Fruit fly (Drosophila melanogaster) whole organism, prepupa: ENCODE results near the gene PolD1.

Source experiments
- Blimp-1 ChIP-seq: fragments of 200-800 bp; sonication (Bioruptor generic); optimal IDR thresholded peaks from 3 replicates; lab custom pipeline; 2017; ENCODE audit warnings: missing biosample characterization, missing genetic modification characterization, mild to moderate bottlenecking, moderate library complexity, missing genetic modification reagents
- CG10631 ChIP-seq: fragments of 200-800 bp; sonication (Bioruptor generic); optimal IDR thresholded peaks from 2 replicates; lab custom pipeline; 2016; ENCODE audit warnings: missing biosample characterization, missing genetic modification characterization
- CG10669 ChIP-seq: fragments of 200-800 bp; sonication (Bioruptor generic); optimal IDR thresholded peaks from 3 replicates; lab custom pipeline; 2018; ENCODE audit warnings: missing biosample characterization, mild to moderate bottlenecking, missing genetic modification characterization, moderate library complexity
- CG11294 ChIP-seq: fragments of 200-800 bp; sonication (Bioruptor generic); IDR thresholded peaks from 2 replicates; pipeline ENCODE4 v1.3.6; 2022; ENCODE audit warnings: missing biosample characterization, missing genetic modification characterization
- CG11762 ChIP-seq: fragments of 200-800 bp; sonication (Bioruptor generic); optimal IDR thresholded peaks from 3 replicates; lab custom pipeline; 2016; ENCODE audit warnings: missing biosample characterization, missing genetic modification characterization; ENCODE audit not compliant: insufficient read depth
- CG11902 ChIP-seq: fragments of 200-800 bp; sonication (Bioruptor generic); optimal IDR thresholded peaks from 3 replicates; lab custom pipeline; 2016; ENCODE audit warnings: missing biosample characterization, missing genetic modification characterization
- CG15336 ChIP-seq: fragments of 200-800 bp; sonication (Bioruptor generic); IDR thresholded peaks from 2 replicates; pipeline ENCODE4 v1.3.6; 2022; ENCODE audit warnings: missing biosample characterization, missing genetic modification characterization
- CG1621 ChIP-seq: fragments of 200-800 bp; sonication (Bioruptor generic); optimal IDR thresholded peaks from 3 replicates; lab custom pipeline; 2018; ENCODE audit warnings: missing biosample characterization, mild to moderate bottlenecking, missing genetic modification characterization
- CG16779 ChIP-seq: fragments of 200-800 bp; sonication (Bioruptor generic); optimal IDR thresholded peaks from 3 replicates; lab custom pipeline; 2017; ENCODE audit warnings: missing biosample characterization, mild to moderate bottlenecking, missing genetic modification characterization
- CG3032 ChIP-seq: fragments of 200-800 bp; optimal IDR thresholded peaks from 2 replicates; lab custom pipeline; 2019; ENCODE audit warnings: missing biosample characterization, mild to moderate bottlenecking, missing genetic modification characterization, moderate library complexity
- CG32006 ChIP-seq: fragments of 200-800 bp; sonication (Bioruptor generic); optimal IDR thresholded peaks from 3 replicates; lab custom pipeline; 2017; ENCODE audit warnings: missing biosample characterization, mild to moderate bottlenecking, missing genetic modification characterization
- CG34406 ChIP-seq: fragments of 200-800 bp; sonication (Bioruptor generic); optimal IDR thresholded peaks from 3 replicates; lab custom pipeline; 2016; ENCODE audit warnings: missing biosample characterization, missing genetic modification characterization
- CG3919 ChIP-seq: fragments of 200-800 bp; sonication (Bioruptor generic); optimal IDR thresholded peaks from 3 replicates; lab custom pipeline; 2016; ENCODE audit warnings: missing biosample characterization, missing genetic modification characterization
- CG4318 ChIP-seq: fragments of 200-800 bp; sonication (Bioruptor generic); optimal IDR thresholded peaks from 3 replicates; lab custom pipeline; 2017; ENCODE audit warnings: missing biosample characterization, mild to moderate bottlenecking, missing genetic modification characterization
- CG6792 ChIP-seq: fragments of 200-800 bp; sonication (Bioruptor generic); optimal IDR thresholded peaks from 3 replicates; lab custom pipeline; 2016; ENCODE audit warnings: missing biosample characterization, missing genetic modification characterization
- CG6808 ChIP-seq: fragments of 200-800 bp; sonication (Bioruptor generic); optimal IDR thresholded peaks from 3 replicates; lab custom pipeline; 2017; ENCODE audit warnings: missing biosample characterization, missing genetic modification characterization, mild to moderate bottlenecking, moderate library complexity, missing genetic modification reagents
- CG6854 ChIP-seq: fragments of 200-800 bp; sonication (Bioruptor generic); optimal IDR thresholded peaks from 2 replicates; lab custom pipeline; 2017; ENCODE audit warnings: missing biosample characterization, mild to moderate bottlenecking, missing genetic modification characterization
- CG7368 ChIP-seq: fragments of 200-800 bp; sonication (Bioruptor generic); optimal IDR thresholded peaks from 3 replicates; lab custom pipeline; 2016; ENCODE audit warnings: missing biosample characterization, missing genetic modification characterization
- CG8119 ChIP-seq: fragments of 200-800 bp; sonication (Bioruptor generic); IDR thresholded peaks from 3 replicates; pipeline ENCODE4 v1.3.6; 2022; ENCODE audit warnings: missing biosample characterization, missing genetic modification characterization
- CG8319 ChIP-seq: fragments of 200-800 bp; sonication (Bioruptor generic); optimal IDR thresholded peaks from 3 replicates; lab custom pipeline; 2016; ENCODE audit warnings: missing biosample characterization, missing genetic modification characterization
- CG8632 ChIP-seq: fragments of 200-800 bp; sonication (Bioruptor generic); optimal IDR thresholded peaks from 3 replicates; lab custom pipeline; 2016; ENCODE audit warnings: missing biosample characterization, missing genetic modification characterization
- CG9139 ChIP-seq: fragments of 200-800 bp; sonication (Bioruptor generic); optimal IDR thresholded peaks from 3 replicates; lab custom pipeline; 2017; ENCODE audit warnings: missing biosample characterization, mild to moderate bottlenecking, missing genetic modification characterization
- Eip75B ChIP-seq: fragments of 200-800 bp; sonication (Bioruptor generic); optimal IDR thresholded peaks from 3 replicates; lab custom pipeline; 2016; ENCODE audit warnings: missing biosample characterization, missing genetic modification characterization
- Eip78C ChIP-seq: fragments of 200-800 bp; sonication (Bioruptor generic); peaks from one replicate; lab custom pipeline; 2016; ENCODE audit warnings: missing biosample characterization, missing genetic modification characterization
- Eip93F ChIP-seq: fragments of 200-800 bp; sonication (Bioruptor generic); optimal IDR thresholded peaks from 2 replicates; lab custom pipeline; 2016; ENCODE audit warnings: missing biosample characterization, mild to moderate bottlenecking, missing genetic modification characterization
- Ets21C ChIP-seq: fragments of 200-800 bp; sonication (Bioruptor generic); optimal IDR thresholded peaks from 3 replicates; lab custom pipeline; 2016; ENCODE audit warnings: missing biosample characterization, missing genetic modification characterization
- Ets96B ChIP-seq: fragments of 200-800 bp; optimal IDR thresholded peaks from 2 replicates; lab custom pipeline; 2019; ENCODE audit warnings: missing biosample characterization, mild to moderate bottlenecking, missing genetic modification characterization, moderate library complexity
- Gug ChIP-seq: fragments of 200-800 bp; sonication (Bioruptor generic); IDR thresholded peaks from 2 replicates; pipeline ENCODE4 v1.3.6; 2022; ENCODE audit warnings: missing biosample characterization, missing genetic modification characterization
- Hr38 ChIP-seq: sonication (Bioruptor generic); optimal IDR thresholded peaks from 2 replicates; lab custom pipeline; 2016; ENCODE audit warnings: missing biosample characterization, missing genetic modification characterization
- Hr39 ChIP-seq: fragments of 200-800 bp; sonication (Bioruptor generic); optimal IDR thresholded peaks from 2 replicates; lab custom pipeline; 2016; ENCODE audit warnings: missing biosample characterization, missing genetic modification characterization
- Hr4 ChIP-seq: fragments of 200-800 bp; sonication (Bioruptor generic); optimal IDR thresholded peaks from 3 replicates; lab custom pipeline; 2016; ENCODE audit warnings: missing biosample characterization, missing genetic modification characterization
- Lpt ChIP-seq: fragments of 200-800 bp; sonication (Bioruptor generic); optimal IDR thresholded peaks from 3 replicates; lab custom pipeline; 2016; ENCODE audit warnings: missing biosample characterization, missing genetic modification characterization
- OdsH ChIP-seq: fragments of 200-800 bp; sonication (Bioruptor generic); optimal IDR thresholded peaks from 3 replicates; lab custom pipeline; 2016; ENCODE audit warnings: missing biosample characterization, missing genetic modification characterization
- Smox ChIP-seq: fragments of 200-800 bp; sonication (Bioruptor generic); optimal IDR thresholded peaks from 3 replicates; lab custom pipeline; 2016; ENCODE audit warnings: missing biosample characterization, missing genetic modification characterization
- Sox102F ChIP-seq: fragments of 200-800 bp; sonication (Bioruptor generic); optimal IDR thresholded peaks from 2 replicates; lab custom pipeline; 2016; ENCODE audit warnings: missing biosample characterization, mild to moderate bottlenecking, missing genetic modification characterization
- Sox15 ChIP-seq: fragments of 200-800 bp; sonication (Bioruptor generic); optimal IDR thresholded peaks from 3 replicates; lab custom pipeline; 2016; ENCODE audit warnings: missing biosample characterization, missing genetic modification characterization
- achi ChIP-seq: fragments of 200-800 bp; sonication (Bioruptor generic); optimal IDR thresholded peaks from 3 replicates; lab custom pipeline; 2016; ENCODE audit warnings: missing biosample characterization, missing genetic modification characterization
- cyc ChIP-seq: fragments of 200-800 bp; sonication (Bioruptor generic); optimal IDR thresholded peaks from 3 replicates; lab custom pipeline; 2016; ENCODE audit warnings: missing biosample characterization, missing genetic modification characterization
- dsx ChIP-seq: fragments of 200-800 bp; optimal IDR thresholded peaks from 3 replicates; lab custom pipeline; 2019; ENCODE audit warnings: missing biosample characterization, mild to moderate bottlenecking, missing genetic modification characterization, moderate library complexity; ENCODE audit not compliant: poor library complexity, severe bottlenecking
- eg ChIP-seq: fragments of 200-800 bp; sonication (Bioruptor generic); IDR thresholded peaks from 3 replicates; pipeline ENCODE4 v1.3.6; 2022; ENCODE audit warnings: missing biosample characterization, missing genetic modification characterization
- esn ChIP-seq: fragments of 200-800 bp; sonication (Bioruptor generic); optimal IDR thresholded peaks from 2 replicates; lab custom pipeline; 2016; ENCODE audit warnings: missing biosample characterization, mild to moderate bottlenecking, missing genetic modification characterization, moderate library complexity
- fd59A ChIP-seq: fragments of 200-800 bp; sonication (Bioruptor generic); optimal IDR thresholded peaks from 2 replicates; lab custom pipeline; 2017; ENCODE audit warnings: missing biosample characterization, mild to moderate bottlenecking, missing genetic modification characterization, missing genetic modification reagents
- fd85E ChIP-seq: fragments of 200-800 bp; sonication (Bioruptor generic); optimal IDR thresholded peaks from 3 replicates; lab custom pipeline; 2016; ENCODE audit warnings: missing biosample characterization, missing genetic modification characterization
- fkh ChIP-seq: fragments of 200-800 bp; sonication (Bioruptor generic); optimal IDR thresholded peaks from 3 replicates; lab custom pipeline; 2017; ENCODE audit warnings: missing biosample characterization, mild to moderate bottlenecking, missing genetic modification characterization, moderate library complexity
- lz ChIP-seq: fragments of 200-800 bp; sonication (Bioruptor generic); optimal IDR thresholded peaks from 3 replicates; lab custom pipeline; 2016; ENCODE audit warnings: missing biosample characterization, missing genetic modification characterization
- net ChIP-seq: fragments of 200-800 bp; sonication (Bioruptor generic); optimal IDR thresholded peaks from 3 replicates; lab custom pipeline; 2016; ENCODE audit warnings: missing biosample characterization, missing genetic modification characterization
- pdm3 ChIP-seq: fragments of 200-800 bp; sonication (Bioruptor generic); optimal IDR thresholded peaks from 3 replicates; lab custom pipeline; 2016; ENCODE audit warnings: missing biosample characterization, missing genetic modification characterization
- salr ChIP-seq, 2 experiments: fragments of 200-800 bp; sonication (Bioruptor generic); optimal IDR thresholded peaks; 3 replicates each; lab custom pipeline; 2016 to 2018; ENCODE audit warnings: missing biosample characterization in 2 of 2, missing genetic modification characterization in 2 of 2, mild to moderate bottlenecking in 1 of 2
- spab ChIP-seq: fragments of 200-800 bp; sonication (Bioruptor generic); optimal IDR thresholded peaks from 2 replicates; lab custom pipeline; 2017; ENCODE audit warnings: missing biosample characterization, mild to moderate bottlenecking, missing genetic modification characterization, missing genetic modification reagents
- svp ChIP-seq: fragments of 200-800 bp; sonication (Bioruptor generic); peaks from one replicate; lab custom pipeline; 2016; ENCODE audit warnings: missing biosample characterization, missing genetic modification characterization
- topi ChIP-seq: fragments of 200-800 bp; sonication (Bioruptor generic); optimal IDR thresholded peaks from 3 replicates; lab custom pipeline; 2016; ENCODE audit warnings: missing biosample characterization, missing genetic modification characterization
- vri ChIP-seq: fragments of 200-800 bp; sonication (Bioruptor generic); optimal IDR thresholded peaks from 3 replicates; lab custom pipeline; 2016; ENCODE audit warnings: missing biosample characterization, mild to moderate bottlenecking, missing genetic modification characterization

PolD1 gene

DNA sequence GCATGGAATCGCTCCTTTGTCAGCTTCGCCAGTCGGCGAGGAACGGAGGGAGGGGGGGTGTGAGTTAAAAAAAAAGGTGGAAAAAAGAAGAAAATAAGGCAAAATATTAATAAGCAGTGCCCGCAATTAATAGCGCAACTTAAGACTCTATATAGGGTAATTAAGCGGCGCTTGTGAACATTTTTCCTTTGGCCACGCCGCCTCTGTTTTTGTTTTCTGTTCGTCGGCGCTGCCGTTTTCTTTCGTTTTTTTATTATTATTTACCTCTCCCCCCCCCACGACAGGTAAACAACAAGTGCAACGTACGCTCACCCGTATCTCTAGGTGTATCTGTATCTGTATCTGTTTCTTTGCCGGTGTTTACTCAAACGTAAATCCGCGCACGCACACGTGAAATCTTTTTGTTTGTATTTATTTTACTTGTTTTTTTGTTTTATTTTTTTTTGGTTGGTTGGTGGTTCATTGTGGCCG lies 39.6 kb upstream of the PolD1 start:
- TF ChIP-seq CG3032 (tag; lab: Kevin White, UChicago) (peak; percentile 44), svp (GFP tag; lab: Kevin White, UChicago) (peak; percentile 82), CG16779 (tag; lab: Kevin White, UChicago) (peak; percentile 39), fd59A (GFP tag; lab: Kevin White, UChicago) (peak; percentile 36), CG11762 (peak; percentile 67), Eip93F (GFP tag; lab: Kevin White, UChicago) (peak; percentile 2), dsx (GFP tag; lab: Kevin White, UChicago) (peak; percentile 8), Blimp-1 (no peak), CG3919 (GFP tag; lab: Kevin White, UChicago) (peak; percentile 70), CG6792 (GFP tag; lab: Kevin White, UChicago) (peak; percentile 65), CG34406 (peak; percentile 54), net (GFP tag; lab: Kevin White, UChicago) (peak; percentile 73), CG6808 (peak; percentile 71), Eip78C (GFP tag; lab: Kevin White, UChicago) (peak; percentile 89), CG1621 (tag; lab: Kevin White, UChicago) (peak; percentile 42), CG11902 (peak; percentile 51), pdm3 (GFP tag; lab: Kevin White, UChicago) (peak; percentile 73), OdsH (GFP tag; lab: Kevin White, UChicago) (peak; percentile 62), Gug (GFP tag; lab: Robert Waterston, UW) (peak; percentile 59), CG6854 (GFP tag; lab: Kevin White, UChicago) (no peak), CG11294 (GFP tag; lab: Robert Waterston, UW) (peak; percentile 80), salr (GFP tag; optimal IDR thresholded peaks at IDR 0.05; lab: Kevin White, UChicago) (peak; percentile 37 to 53), CG32006 (GFP tag; lab: Kevin White, UChicago) (peak; percentile 64), Lpt (peak; percentile 66), Sox102F (GFP tag; lab: Kevin White, UChicago) (peak; percentile 2), eg (peak; percentile 91), spab (GFP tag; lab: Kevin White, UChicago) (peak; percentile 68), esn (GFP tag; lab: Kevin White, UChicago) (peak; percentile 56), CG10631 (peak; percentile 62), achi (GFP tag; lab: Kevin White, UChicago) (peak; percentile 54), topi (peak; percentile 49), lz (peak; percentile 52), Ets21C (peak; percentile 17), vri (GFP tag; lab: Kevin White, UChicago) (no peak), CG4318 (GFP tag; lab: Kevin White, UChicago) (peak; percentile 26), CG9139 (GFP tag; lab: Kevin White, UChicago) (peak; percentile 64), CG8632 (GFP tag; lab: Kevin White, UChicago) (peak; percentile 33), fd85E (GFP tag; lab: Kevin White, UChicago) (no peak), Sox15 (GFP tag; lab: Kevin White, UChicago) (peak; percentile 41), CG7368 (peak; percentile 53), cyc (GFP tag; lab: Kevin White, UChicago) (peak; percentile 25), CG8119 (GFP tag; lab: Robert Waterston, UW) (peak; percentile 80), Hr39 (GFP tag; lab: Kevin White, UChicago) (peak; percentile 55), CG8319 (peak; percentile 51), fkh (peak; percentile 96), CG10669 (GFP tag; lab: Kevin White, UChicago) (peak; percentile 64), Hr4 (peak; percentile 65), Ets96B (tag; lab: Kevin White, UChicago) (peak; percentile 53), Smox (GFP tag; lab: Kevin White, UChicago) (peak; percentile 41), Hr38 (no peak), CG15336 (GFP tag; lab: Robert Waterston, UW) (peak; percentile 82), Eip75B (GFP tag; lab: Kevin White, UChicago) (peak; percentile 77)
